Fruit fly (Drosophila melanogaster): ENCODE measurements around the gene CG33796.

DNA sequence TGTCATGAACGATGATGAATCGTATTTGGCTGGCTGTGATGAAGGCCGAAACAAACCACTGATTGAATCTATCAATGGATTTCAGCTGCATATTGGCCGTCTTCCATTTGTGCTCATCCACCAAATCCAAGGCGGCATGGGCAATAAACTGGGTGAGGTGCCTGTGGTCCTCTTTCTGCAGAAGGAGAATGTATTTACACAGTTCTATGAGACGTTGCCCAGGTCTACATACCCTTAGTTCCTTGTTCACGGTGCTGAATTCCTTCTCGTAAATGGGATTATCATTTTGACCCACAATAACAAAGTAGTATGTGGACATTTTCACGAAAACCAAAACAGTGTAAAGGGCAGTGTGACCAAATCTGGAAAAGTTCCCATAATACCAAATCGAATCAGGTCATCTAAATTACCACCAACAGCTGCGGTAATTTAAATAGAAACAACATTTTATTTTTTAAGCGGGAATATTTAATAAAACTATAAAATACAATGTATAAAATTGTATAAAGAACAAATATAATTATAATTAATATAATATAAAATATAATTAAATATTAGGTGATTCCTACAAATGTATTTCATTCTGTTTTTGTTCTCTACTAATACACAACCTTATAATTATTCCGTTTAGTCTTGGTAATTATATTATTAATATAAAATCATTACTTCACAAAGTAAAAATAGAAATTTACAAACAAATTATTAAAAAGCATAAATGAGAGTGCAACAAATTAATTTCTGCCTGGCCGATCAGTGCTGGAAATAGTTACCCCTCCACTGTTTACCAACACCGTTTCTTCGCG is 38.4 kb downstream of the CG33796 start, which contains the start of the genes Trs20 and elg1:
- peak; percentile 56 for TF ChIP-seq CG7045 (GFP tag; optimal IDR thresholded peaks at IDR 0.05)
- TF ChIP-seq Hr96 (GFP tag; optimal IDR thresholded peaks at IDR 0.05) = no peak
- no peak for TF ChIP-seq kay (GFP tag; ENCODE audit: borderline replicate concordance)
- peak; percentile 73 for TF ChIP-seq Mnt (GFP tag; optimal IDR thresholded peaks at IDR 0.05)
- peak; percentile 81 for TF ChIP-seq pad (GFP tag; optimal IDR thresholded peaks at IDR 0.05)
- TF ChIP-seq bab1 (GFP tag; optimal IDR thresholded peaks at IDR 0.05) = no peak
- peak; percentile 67 for TF ChIP-seq CG11617 (GFP tag; optimal IDR thresholded peaks at IDR 0.05)
- TF ChIP-seq CG12768 (GFP tag; optimal IDR thresholded peaks at IDR 0.05) = peak; percentile 81
- TF ChIP-seq cnc (optimal IDR thresholded peaks at IDR 0.05) = no peak
